Fruit fly (Drosophila melanogaster) whole organism, embryonic: ENCODE measurements around the gene blanks.
A peak's percentile ranks its signal among the peaks of the same experiment; 100 is the strongest.

Experiments
- ATbp ChIP-seq: fragments of 200-800 bp; sonication (Bioruptor generic); optimal IDR thresholded peaks from 2 replicates; lab custom pipeline; 2017; ENCODE audit warnings: missing biosample characterization, mild to moderate bottlenecking, missing genetic modification characterization, missing genetic modification reagents
- B-H1 ChIP-seq: fragments of 200-800 bp; sonication (Bioruptor generic); IDR thresholded peaks from 3 replicates; pipeline ENCODE4 v1.3.6; 2022; ENCODE audit warnings: missing biosample characterization, missing genetic modification characterization
- Bdp1 ChIP-seq: fragments of 200-800 bp; sonication (Bioruptor generic); optimal IDR thresholded peaks from 3 replicates; lab custom pipeline; 2016; ENCODE audit warnings: missing biosample characterization, missing genetic modification characterization
- CG10147 ChIP-seq: fragments of 200-800 bp; sonication (Bioruptor generic); optimal IDR thresholded peaks from 2 replicates; lab custom pipeline; 2019; ENCODE audit warnings: missing biosample characterization, mild to moderate bottlenecking, missing genetic modification characterization, moderate library complexity
- CG11085 ChIP-seq: fragments of 200-800 bp; sonication (Bioruptor generic); IDR thresholded peaks from 2 replicates; pipeline ENCODE4 v1.3.6; 2022; ENCODE audit warnings: missing biosample characterization, missing genetic modification characterization
- CG11695 ChIP-seq: fragments of 200-800 bp; sonication (Bioruptor generic); IDR thresholded peaks from 3 replicates; pipeline ENCODE4 v1.3.6; 2022; ENCODE audit warnings: missing biosample characterization, missing genetic modification characterization
- CG12104 ChIP-seq: fragments of 200-800 bp; sonication (Bioruptor generic); optimal IDR thresholded peaks from 3 replicates; lab custom pipeline; 2016; ENCODE audit warnings: missing biosample characterization, missing genetic modification characterization
- CG15601 ChIP-seq: fragments of 200-800 bp; sonication (Bioruptor generic); optimal IDR thresholded peaks from 3 replicates; lab custom pipeline; 2019; ENCODE audit warnings: missing biosample characterization, mild to moderate bottlenecking, missing genetic modification characterization, moderate library complexity
- CG17829 ChIP-seq: fragments of 200-800 bp; optimal IDR thresholded peaks from 2 replicates; lab custom pipeline; 2019; ENCODE audit warnings: missing biosample characterization, mild to moderate bottlenecking, missing genetic modification characterization, moderate library complexity
- CG2202 ChIP-seq: fragments of 200-800 bp; sonication (Bioruptor generic); optimal IDR thresholded peaks from 2 replicates; lab custom pipeline; 2018; ENCODE audit warnings: missing biosample characterization, mild to moderate bottlenecking, missing genetic modification characterization
- CG30431 ChIP-seq: fragments of 200-800 bp; sonication (Bioruptor generic); optimal IDR thresholded peaks from 2 replicates; lab custom pipeline; 2017; ENCODE audit warnings: missing biosample characterization, missing genetic modification characterization
- CG4854 ChIP-seq: fragments of 200-800 bp; sonication (Bioruptor generic); optimal IDR thresholded peaks from 2 replicates; lab custom pipeline; 2016; ENCODE audit warnings: missing biosample characterization, missing genetic modification characterization, inconsistent platforms
- CG5180 ChIP-seq: fragments of 200-800 bp; sonication (Bioruptor generic); optimal IDR thresholded peaks from 3 replicates; lab custom pipeline; 2017; ENCODE audit warnings: missing biosample characterization, missing genetic modification characterization, mild to moderate bottlenecking, moderate library complexity, missing genetic modification reagents
- CG6689 ChIP-seq: fragments of 200-800 bp; sonication (Bioruptor generic); IDR thresholded peaks from 2 replicates; pipeline ENCODE4 v1.3.6; 2022; ENCODE audit warnings: missing biosample characterization, missing genetic modification characterization
- CG8281 ChIP-seq: fragments of 200-800 bp; sonication (Bioruptor generic); optimal IDR thresholded peaks from 2 replicates; lab custom pipeline; 2018; ENCODE audit warnings: missing biosample characterization, mild to moderate bottlenecking, missing genetic modification characterization, moderate library complexity
- CG9797 ChIP-seq: fragments of 200-800 bp; sonication (Bioruptor generic); optimal IDR thresholded peaks from 3 replicates; lab custom pipeline; 2018; ENCODE audit warnings: missing biosample characterization, mild to moderate bottlenecking, missing genetic modification characterization
- CoRest ChIP-seq: fragments of 200-800 bp; sonication (Bioruptor generic); optimal IDR thresholded peaks from 3 replicates; lab custom pipeline; 2018; ENCODE audit warnings: missing biosample characterization, mild to moderate bottlenecking, missing genetic modification characterization, moderate library complexity
- H2.0 ChIP-seq: fragments of 200-800 bp; sonication (Bioruptor generic); IDR thresholded peaks from 2 replicates; pipeline ENCODE4 v1.3.6; 2022; ENCODE audit warnings: missing biosample characterization, missing genetic modification characterization
- HLH54F ChIP-seq: fragments of 200-800 bp; sonication (Bioruptor generic); optimal IDR thresholded peaks from 3 replicates; lab custom pipeline; 2016; ENCODE audit warnings: missing biosample characterization, missing genetic modification characterization
- Lhr ChIP-seq: fragments of 200-800 bp; sonication (Bioruptor generic); optimal IDR thresholded peaks from 3 replicates; lab custom pipeline; 2017; ENCODE audit warnings: mild to moderate bottlenecking, missing biosample characterization, missing genetic modification reagents, missing genetic modification characterization
- Max ChIP-seq: fragments of 200-800 bp; sonication (Bioruptor generic); optimal IDR thresholded peaks from 2 replicates; lab custom pipeline; 2016; ENCODE audit warnings: missing biosample characterization, mild to moderate bottlenecking, missing genetic modification characterization
- NC2β ChIP-seq: fragments of 200-800 bp; sonication (Bioruptor generic); optimal IDR thresholded peaks from 2 replicates; lab custom pipeline; 2016; ENCODE audit warnings: missing biosample characterization, missing genetic modification characterization
- Oli ChIP-seq: fragments of 200-800 bp; sonication (Bioruptor generic); optimal IDR thresholded peaks from 2 replicates; lab custom pipeline; 2018; ENCODE audit warnings: missing biosample characterization, mild to moderate bottlenecking, missing genetic modification characterization, moderate library complexity
- Rfx ChIP-seq: fragments of 200-800 bp; sonication (Bioruptor generic); IDR thresholded peaks from 2 replicates; pipeline ENCODE4 v1.3.6; 2022; ENCODE audit warnings: missing biosample characterization, missing genetic modification characterization
- Xbp1 ChIP-seq: fragments of 200-800 bp; sonication (Bioruptor generic); optimal IDR thresholded peaks from 3 replicates; lab custom pipeline; 2016; ENCODE audit warnings: missing biosample characterization, mild to moderate bottlenecking, missing genetic modification characterization
- YL-1 ChIP-seq: fragments of 200-800 bp; sonication (Bioruptor generic); optimal IDR thresholded peaks from 3 replicates; lab custom pipeline; 2017; ENCODE audit warnings: missing biosample characterization, mild to moderate bottlenecking, missing genetic modification characterization
- az2 ChIP-seq: fragments of 200-800 bp; sonication (Bioruptor generic); optimal IDR thresholded peaks from 3 replicates; lab custom pipeline; 2016; ENCODE audit warnings: missing biosample characterization, missing genetic modification characterization
- bsh ChIP-seq, 2 experiments: fragments of 200-800 bp; sonication (Bioruptor generic); optimal IDR thresholded peaks; 2 replicates each; lab custom pipeline; 2017 to 2018; ENCODE audit warnings: mild to moderate bottlenecking in 2 of 2, missing biosample characterization in 2 of 2, missing genetic modification characterization in 2 of 2, moderate library complexity in 1 of 2
- cad ChIP-seq: fragments of >200 bp; optimal IDR thresholded peaks from 2 replicates; lab custom pipeline; 2017; ENCODE audit warnings: missing biosample characterization, missing genetic modification characterization
- chn ChIP-seq: fragments of 200-800 bp; sonication (Bioruptor generic); optimal IDR thresholded peaks from 2 replicates; lab custom pipeline; 2016; ENCODE audit warnings: missing biosample characterization, missing genetic modification characterization
- crc ChIP-seq: fragments of 200-800 bp; sonication (Bioruptor generic); optimal IDR thresholded peaks from 2 replicates; lab custom pipeline; 2016; ENCODE audit warnings: missing biosample characterization, missing genetic modification characterization
- crp ChIP-seq, 2 experiments: fragments of 200-800 bp; sonication (Bioruptor generic); optimal IDR thresholded peaks; 2 replicates in 1 of 2; 3 replicates in 1 of 2; lab custom pipeline; 2017; ENCODE audit warnings: missing biosample characterization in 2 of 2, missing genetic modification characterization in 2 of 2, mild to moderate bottlenecking in 1 of 2, moderate library complexity in 1 of 2
- dan ChIP-seq: fragments of 200-800 bp; sonication (Bioruptor generic); IDR thresholded peaks from 2 replicates; pipeline ENCODE4 v1.3.6; 2022; ENCODE audit warnings: missing biosample characterization, missing genetic modification characterization
- fd102C ChIP-seq: fragments of 200-800 bp; sonication (Bioruptor generic); optimal IDR thresholded peaks from 2 replicates; lab custom pipeline; 2018; ENCODE audit warnings: missing biosample characterization, mild to moderate bottlenecking, missing genetic modification characterization, moderate library complexity
- fd3F ChIP-seq: fragments of 200-800 bp; sonication (Bioruptor generic); optimal IDR thresholded peaks from 2 replicates; lab custom pipeline; 2018; ENCODE audit warnings: missing biosample characterization, mild to moderate bottlenecking, missing genetic modification characterization, moderate library complexity
- fu2 ChIP-seq: fragments of 200-800 bp; sonication (Bioruptor generic); optimal IDR thresholded peaks from 2 replicates; lab custom pipeline; 2016; ENCODE audit warnings: missing biosample characterization, missing genetic modification characterization
- grn ChIP-seq: fragments of 200-800 bp; sonication (Bioruptor generic); optimal IDR thresholded peaks from 3 replicates; lab custom pipeline; 2017; ENCODE audit warnings: missing biosample characterization, missing genetic modification characterization
- gro ChIP-seq: fragments of 200-800 bp; sonication (Bioruptor generic); optimal IDR thresholded peaks from 2 replicates; lab custom pipeline; 2016; ENCODE audit warnings: missing biosample characterization, missing genetic modification characterization
- hkb ChIP-seq, 2 experiments: fragments of 200-800 bp in 1 of 2; fragments of >200 bp in 1 of 2; sonication (Bioruptor generic) in 1 of 2; IDR thresholded peaks in 1 of 2; optimal IDR thresholded peaks in 1 of 2; 2 replicates each; pipeline versions ENCODE4 v1.3.6 to Lab custom; 2017 to 2022; ENCODE audit warnings: missing biosample characterization in 1 of 2, missing genetic modification characterization in 1 of 2
- insv ChIP-seq, 2 experiments: fragments of 200-800 bp; sonication (Bioruptor generic); optimal IDR thresholded peaks; 3 replicates each; lab custom pipeline; 2016 to 2018; ENCODE audit warnings: missing biosample characterization in 2 of 2, missing genetic modification characterization in 2 of 2
- nerfin-1 ChIP-seq: fragments of 200-800 bp; sonication (Bioruptor generic); optimal IDR thresholded peaks from 3 replicates; lab custom pipeline; 2019; ENCODE audit warnings: missing biosample characterization, mild to moderate bottlenecking, missing genetic modification characterization, moderate library complexity
- nerfin-2 ChIP-seq: fragments of 200-800 bp; sonication (Bioruptor generic); IDR thresholded peaks from 2 replicates; pipeline ENCODE4 v1.3.6; 2022; ENCODE audit warnings: missing biosample characterization, missing genetic modification characterization; ENCODE audit not compliant: partially characterized antibody
- pb ChIP-seq: fragments of 200-800 bp; sonication (Bioruptor generic); optimal IDR thresholded peaks from 3 replicates; lab custom pipeline; 2016; ENCODE audit warnings: missing biosample characterization, missing genetic modification characterization
- pho ChIP-seq: fragments of 200-800 bp; sonication (Bioruptor generic); optimal IDR thresholded peaks from 2 replicates; lab custom pipeline; 2016; ENCODE audit warnings: missing biosample characterization, missing genetic modification characterization
- pita ChIP-seq: fragments of 200-800 bp; sonication (Bioruptor generic); optimal IDR thresholded peaks from 2 replicates; lab custom pipeline; 2017; ENCODE audit warnings: missing biosample characterization, mild to moderate bottlenecking, missing genetic modification characterization
- rib ChIP-seq: fragments of 200-800 bp; sonication (Bioruptor generic); IDR thresholded peaks from 2 replicates; pipeline ENCODE4 v1.3.6; 2022; ENCODE audit warnings: missing biosample characterization, missing genetic modification characterization
- shn ChIP-seq: fragments of 200-800 bp; sonication (Bioruptor generic); optimal IDR thresholded peaks from 3 replicates; lab custom pipeline; 2016; ENCODE audit warnings: missing biosample characterization, missing genetic modification characterization
- stc ChIP-seq: fragments of 200-800 bp; sonication (Bioruptor generic); IDR thresholded peaks from 2 replicates; pipeline ENCODE4 v1.3.6; 2022; ENCODE audit warnings: missing biosample characterization, missing genetic modification characterization
- tio ChIP-seq: fragments of 200-800 bp; sonication (Bioruptor generic); optimal IDR thresholded peaks from 2 replicates; lab custom pipeline; 2017; ENCODE audit warnings: missing biosample characterization, missing genetic modification characterization, inconsistent platforms
- unpg ChIP-seq: fragments of 200-800 bp; sonication (Bioruptor generic); optimal IDR thresholded peaks from 3 replicates; lab custom pipeline; 2018; ENCODE audit warnings: missing biosample characterization, mild to moderate bottlenecking, missing genetic modification characterization, moderate library complexity

Gene blanks

dm6 chr3L:5511959-5512358 lies 13.2 kb upstream of the blanks start (continued):
- peak; percentile 96 for TF ChIP-seq gro
- peak; percentile 71 for TF ChIP-seq CG30431 (GFP tag; lab: Kevin White, UChicago)
- peak; percentile 57 for TF ChIP-seq hkb (optimal IDR thresholded peaks at IDR 0.05; lab: Kevin White, UChicago)
- TF ChIP-seq hkb (GFP tag; IDR thresholded peaks at IDR 0.05; lab: Robert Waterston, UW): peak; percentile 89
- peak; percentile 63; the same call in 2 of the 3 replicates for TF ChIP-seq B-H1 (GFP tag; lab: Robert Waterston, UW)
- peak; percentile 93 for TF ChIP-seq Rfx (GFP tag; lab: Robert Waterston, UW)
- TF ChIP-seq insv (GFP tag; optimal IDR thresholded peaks at IDR 0.05; lab: Kevin White, UChicago): peak in 1 of 2 experiments; percentile 70
- peak; percentile 91 for TF ChIP-seq unpg (GFP tag; lab: Kevin White, UChicago)
- peak; percentile 81 for TF ChIP-seq fd3F (GFP tag; lab: Kevin White, UChicago)
- TF ChIP-seq fu2 (GFP tag; lab: Kevin White, UChicago): peak; percentile 82
- peak; percentile 83 for TF ChIP-seq grn (GFP tag; lab: Kevin White, UChicago)
- peak; percentile 87 for TF ChIP-seq crc (GFP tag; lab: Kevin White, UChicago)
- peak in 1 of 2 experiments; percentile 48 for TF ChIP-seq crp (GFP tag; optimal IDR thresholded peaks at IDR 0.05; lab: Kevin White, UChicago)
- TF ChIP-seq fd102C (GFP tag; lab: Kevin White, UChicago): no peak
- TF ChIP-seq Bdp1: peak; percentile 82
- peak; percentile 83; the same call in 1 of the 2 replicates for TF ChIP-seq CG11085 (GFP tag; lab: Robert Waterston, UW)
- TF ChIP-seq YL-1: peak; percentile 78
- no peak for TF ChIP-seq cad (GFP tag; lab: Kevin White, UChicago)
- TF ChIP-seq CG15601 (tag; lab: Kevin White, UChicago): peak; percentile 87
- TF ChIP-seq pb (GFP tag; lab: Kevin White, UChicago): peak; percentile 87
- TF ChIP-seq rib (GFP tag; lab: Robert Waterston, UW): no peak; the same call in 1 of the 2 replicates
- peak; percentile 91 for TF ChIP-seq CG4854 (GFP tag; lab: Kevin White, UChicago)
- TF ChIP-seq pho (GFP tag; lab: Kevin White, UChicago): peak; percentile 88
- TF ChIP-seq Oli (tag; lab: Kevin White, UChicago): peak; percentile 79
- peak; percentile 85 for TF ChIP-seq Xbp1 (GFP tag; lab: Kevin White, UChicago)
- TF ChIP-seq CG12104 (GFP tag; lab: Kevin White, UChicago): peak; percentile 89
- TF ChIP-seq Max (GFP tag; lab: Kevin White, UChicago): peak; percentile 72
- no peak for TF ChIP-seq CG9797
- peak; percentile 76 for TF ChIP-seq az2 (GFP tag; lab: Kevin White, UChicago)
- TF ChIP-seq CG5180 (GFP tag; lab: Kevin White, UChicago): peak; percentile 69
- TF ChIP-seq CG6689 (GFP tag; lab: Robert Waterston, UW): peak; percentile 68
- no peak for TF ChIP-seq dan
- peak; percentile 47 for TF ChIP-seq pita (GFP tag; lab: Kevin White, UChicago)
- TF ChIP-seq nerfin-1: no peak
- TF ChIP-seq CG10147 (GFP tag; lab: Kevin White, UChicago): peak; percentile 85
- peak; percentile 61; the same call in 1 of the 2 replicates for TF ChIP-seq H2.0 (GFP tag; lab: Robert Waterston, UW)
- peak; percentile 81 for TF ChIP-seq HLH54F (GFP tag; lab: Kevin White, UChicago)
- TF ChIP-seq chn (GFP tag; lab: Kevin White, UChicago): peak; percentile 78
- TF ChIP-seq CG11695 (GFP tag; lab: Robert Waterston, UW): peak; percentile 63; the same call in 1 of the 3 replicates
- no peak; the same call in 1 of the 2 replicates for TF ChIP-seq stc
- peak; percentile 88 for TF ChIP-seq Lhr (GFP tag; lab: Kevin White, UChicago)
- TF ChIP-seq shn (GFP tag; lab: Kevin White, UChicago): peak; percentile 87
- no peak for TF ChIP-seq CG17829
- TF ChIP-seq tio (GFP tag; lab: Kevin White, UChicago): peak; percentile 57
- peak; percentile 92 for TF ChIP-seq ATbp (GFP tag; lab: Kevin White, UChicago)
- TF ChIP-seq NC2β: peak; percentile 90
- TF ChIP-seq CG8281 (tag; lab: Kevin White, UChicago): peak; percentile 49
- TF ChIP-seq CG2202 (tag; lab: Kevin White, UChicago): peak; percentile 70
- TF ChIP-seq CoRest: peak; percentile 79
- peak in 1 of 2 experiments; percentile 88 for TF ChIP-seq bsh (GFP tag; optimal IDR thresholded peaks at IDR 0.05; lab: Kevin White, UChicago)
- no peak for TF ChIP-seq nerfin-2 (GFP tag; lab: Robert Waterston, UW)
